Worm (Caenorhabditis elegans): Measurements from ENCODE around the gene ufm-1.

ce11 chrIII:7860885-7861284 is 2.1 kb downstream of the ufm-1 start, which contains the start of gene cuc-1:
- TF ChIP-seq snpc-4 (GFP tag; optimal IDR thresholded peaks at IDR 0.05) = no peak
- TF ChIP-seq snpc-4 (tag; optimal IDR thresholded peaks at IDR 0.05) = no peak
- TF ChIP-seq ztf-26 (tag; optimal IDR thresholded peaks at IDR 0.05) = no peak
- TF ChIP-seq ceh-100 (GFP tag; IDR thresholded peaks at IDR 0.05) = no peak
- no peak for TF ChIP-seq ama-1 (optimal IDR thresholded peaks at IDR 0.05)
- TF ChIP-seq ama-1 (GFP tag; optimal IDR thresholded peaks at IDR 0.05) = no peak
- no peak for TF ChIP-seq Y53G8AR.9 (GFP tag; conservative IDR thresholded peaks at IDR 0.05)
- no peak for TF ChIP-seq aptf-3 (GFP tag; IDR thresholded peaks at IDR 0.05)
- TF ChIP-seq gei-17 (GFP tag; optimal IDR thresholded peaks at IDR 0.05) = no peak
- TF ChIP-seq atf-7 (tag; optimal IDR thresholded peaks at IDR 0.05) = no peak
- TF ChIP-seq efl-1 (GFP tag; optimal IDR thresholded peaks at IDR 0.05) = no peak
- no peak for TF ChIP-seq K11D2.4 (GFP tag; IDR thresholded peaks at IDR 0.05)
- no peak for TF ChIP-seq zim-3 (tag; optimal IDR thresholded peaks at IDR 0.05)
- no peak for TF ChIP-seq cebp-2 (GFP tag; IDR thresholded peaks at IDR 0.05)
